Fruit fly (Drosophila melanogaster): ENCODE results near the gene TTLL3A.

Gene TTLL3A

dm6 chr2L:6698387-6698786, 41.6 kb downstream of the TTLL3A start (continued):
- TF ChIP-seq CG10565 (GFP tag; optimal IDR thresholded peaks at IDR 0.05) (no peak), Fer3 (tag; optimal IDR thresholded peaks at IDR 0.05) (peak; percentile 22), H15 (GFP tag; IDR thresholded peaks at IDR 0.05) (no peak), toy (GFP tag; IDR thresholded peaks at IDR 0.05) (no peak), CG4404 (GFP tag; IDR thresholded peaks at IDR 0.05) (peak; percentile 56), odd (GFP tag; optimal IDR thresholded peaks at IDR 0.05) (no peak), CG13123 (GFP tag; optimal IDR thresholded peaks at IDR 0.05) (peak; percentile 2), mam (GFP tag; optimal IDR thresholded peaks at IDR 0.05) (peak; percentile 9), Xbp1 (GFP tag; optimal IDR thresholded peaks at IDR 0.05) (peak; percentile 50), oc (tag; optimal IDR thresholded peaks at IDR 0.05) (peak; percentile 24), CG11085 (GFP tag; IDR thresholded peaks at IDR 0.05) (0 out of 2 replicates have a peak, but pooled peaks have one; percentile 18), BEAF-32 (GFP tag; optimal IDR thresholded peaks at IDR 0.05) (no peak), zfh1 (GFP tag; IDR thresholded peaks at IDR 0.05) (peak; percentile 74; the same call in 2 of the 3 replicates), pb (GFP tag; optimal IDR thresholded peaks at IDR 0.05) (no peak), unpg (GFP tag; optimal IDR thresholded peaks at IDR 0.05) (peak; percentile 65), CG11247 (GFP tag; IDR thresholded peaks at IDR 0.05) (0 out of 2 replicates have a peak, but pooled peaks have one; percentile 34), CG8089 (GFP tag; optimal IDR thresholded peaks at IDR 0.05) (no peak), HLH54F (GFP tag; optimal IDR thresholded peaks at IDR 0.05) (peak; percentile 12), fd3F (GFP tag; optimal IDR thresholded peaks at IDR 0.05) (peak; percentile 7), CG14667 (GFP tag; IDR thresholded peaks at IDR 0.05) (peak; percentile 49; the same call in 1 of the 2 replicates), al (GFP tag; IDR thresholded peaks at IDR 0.05) (no peak), lbe (GFP tag; optimal IDR thresholded peaks at IDR 0.05) (peak; percentile 40), CG34376 (GFP tag; optimal IDR thresholded peaks at IDR 0.05) (no peak), CG11456 (GFP tag; IDR thresholded peaks at IDR 0.05) (0 out of 3 replicates have a peak, but pooled peaks have one; percentile 32), Hr51 (GFP tag; optimal IDR thresholded peaks at IDR 0.05) (peak in 1 of 2 experiments; percentile 63), BtbVII (GFP tag; optimal IDR thresholded peaks at IDR 0.05) (no peak), CG34422 (GFP tag; IDR thresholded peaks at IDR 0.05) (peak; percentile 75; the same call in 1 of the 3 replicates), CG8388 (GFP tag; optimal IDR thresholded peaks at IDR 0.05) (peak; percentile 29), Ravus (GFP tag; IDR thresholded peaks at IDR 0.05) (no peak), slbo (GFP tag; IDR thresholded peaks at IDR 0.05) (peak; percentile 71), CG12236 (GFP tag; optimal IDR thresholded peaks at IDR 0.05) (peak; percentile 21), CG17361 (GFP tag; IDR thresholded peaks at IDR 0.05) (peak; percentile 39; the same call in 1 of the 3 replicates), C15 (GFP tag; IDR thresholded peaks at IDR 0.05) (no peak), otp (GFP tag; IDR thresholded peaks at IDR 0.05) (0 out of 3 replicates have a peak, but pooled peaks have one; percentile 45), klu (GFP tag; IDR thresholded peaks at IDR 0.05) (no peak), nmo (GFP tag; optimal IDR thresholded peaks at IDR 0.05) (peak; percentile 39), CG42726 (GFP tag; IDR thresholded peaks at IDR 0.05; ENCODE audit: partially characterized antibody) (no peak), CG9932 (GFP tag; IDR thresholded peaks at IDR 0.05) (peak; percentile 37; the same call in 1 of the 2 replicates), CG7786 (GFP tag; optimal IDR thresholded peaks at IDR 0.05) (peak; percentile 31), CG4424 (GFP tag; optimal IDR thresholded peaks at IDR 0.05) (peak; percentile 54), ranshi (GFP tag; IDR thresholded peaks at IDR 0.05) (peak; percentile 56; the same call in 1 of the 2 replicates), D (optimal IDR thresholded peaks at IDR 0.05) (no peak), D (GFP tag; optimal IDR thresholded peaks at IDR 0.05) (peak; percentile 30), lab (GFP tag; optimal IDR thresholded peaks at IDR 0.05) (peak; percentile 48), CG18764 (GFP tag; optimal IDR thresholded peaks at IDR 0.05) (peak; percentile 7), sens (GFP tag) (peak; percentile 49), dimm (GFP tag; IDR thresholded peaks at IDR 0.05) (no peak), sens-2 (GFP tag; IDR thresholded peaks at IDR 0.05) (peak; percentile 42; the same call in 1 of the 2 replicates), repo (GFP tag; optimal IDR thresholded peaks at IDR 0.05) (no peak), CG32772 (GFP tag; IDR thresholded peaks at IDR 0.05) (peak; percentile 27; the same call in 1 of the 2 replicates), fd102C (GFP tag; optimal IDR thresholded peaks at IDR 0.05) (no peak)
